Fruit fly (Drosophila melanogaster) whole organism, embryonic: Measurements from ENCODE around the gene CG15431.

Source experiments
- B-H1 ChIP-seq: fragments of 200-800 bp; sonication (Bioruptor generic); IDR thresholded peaks from 3 replicates; pipeline ENCODE4 v1.3.6; 2022; ENCODE audit warnings: missing biosample characterization, missing genetic modification characterization
- CG10267 ChIP-seq: fragments of 200-800 bp; sonication (Bioruptor generic); optimal IDR thresholded peaks from 2 replicates; lab custom pipeline; 2018; ENCODE audit warnings: missing biosample characterization, mild to moderate bottlenecking, missing genetic modification characterization, moderate library complexity
- CG10431 ChIP-seq: fragments of 200-800 bp; sonication (Bioruptor generic); optimal IDR thresholded peaks from 3 replicates; lab custom pipeline; 2018; ENCODE audit warnings: missing biosample characterization, mild to moderate bottlenecking, missing genetic modification characterization
- CG10462 ChIP-seq: fragments of 200-800 bp; sonication (Bioruptor generic); optimal IDR thresholded peaks from 2 replicates; lab custom pipeline; 2016; ENCODE audit warnings: missing biosample characterization, missing genetic modification characterization
- CG11695 ChIP-seq: fragments of 200-800 bp; sonication (Bioruptor generic); IDR thresholded peaks from 3 replicates; pipeline ENCODE4 v1.3.6; 2022; ENCODE audit warnings: missing biosample characterization, missing genetic modification characterization
- CG11696 ChIP-seq: fragments of 200-800 bp; sonication (Bioruptor generic); IDR thresholded peaks from 2 replicates; pipeline ENCODE4 v1.3.6; 2022; ENCODE audit warnings: missing biosample characterization, missing genetic modification characterization
- CG12391 ChIP-seq: fragments of 200-800 bp; sonication (Bioruptor generic); optimal IDR thresholded peaks from 3 replicates; lab custom pipeline; 2018; ENCODE audit warnings: missing biosample characterization, mild to moderate bottlenecking, missing genetic modification characterization, moderate library complexity
- CG12769 ChIP-seq: fragments of 200-800 bp; sonication (Bioruptor generic); optimal IDR thresholded peaks from 2 replicates; lab custom pipeline; 2019; ENCODE audit warnings: missing biosample characterization, mild to moderate bottlenecking, missing genetic modification characterization, moderate library complexity
- CG14050 ChIP-seq: fragments of 200-800 bp; sonication (Bioruptor generic); IDR thresholded peaks from 3 replicates; pipeline ENCODE4 v1.3.6; 2022; ENCODE audit warnings: missing biosample characterization, missing genetic modification characterization
- CG15269 ChIP-seq: fragments of 200-800 bp; sonication (Bioruptor generic); optimal IDR thresholded peaks from 2 replicates; lab custom pipeline; 2018; ENCODE audit warnings: missing biosample characterization, mild to moderate bottlenecking, missing genetic modification characterization, moderate library complexity
- CG1603 ChIP-seq: fragments of 200-800 bp; sonication (Bioruptor generic); optimal IDR thresholded peaks from 2 replicates; lab custom pipeline; 2019; ENCODE audit warnings: missing biosample characterization, mild to moderate bottlenecking, missing genetic modification characterization, moderate library complexity
- CG17359 ChIP-seq: fragments of 200-800 bp; sonication (Bioruptor generic); optimal IDR thresholded peaks from 3 replicates; lab custom pipeline; 2018; ENCODE audit warnings: missing biosample characterization, mild to moderate bottlenecking, missing genetic modification characterization, moderate library complexity
- CG32767 ChIP-seq: fragments of 200-800 bp; sonication (Bioruptor generic); IDR thresholded peaks from 2 replicates; pipeline ENCODE4 v1.3.6; 2022; ENCODE audit warnings: missing biosample characterization, missing genetic modification characterization
- CG3407 ChIP-seq: fragments of 200-800 bp; sonication (Bioruptor generic); optimal IDR thresholded peaks from 2 replicates; lab custom pipeline; 2018; ENCODE audit warnings: missing biosample characterization, mild to moderate bottlenecking, missing genetic modification characterization
- CG4730 ChIP-seq: fragments of 200-800 bp; sonication (Bioruptor generic); IDR thresholded peaks from 2 replicates; pipeline ENCODE4 v1.3.6; 2022; ENCODE audit warnings: missing biosample characterization, missing genetic modification characterization
- CG7357 ChIP-seq: fragments of 200-800 bp; sonication (Bioruptor generic); IDR thresholded peaks from 3 replicates; pipeline ENCODE4 v1.3.6; 2022; ENCODE audit warnings: missing biosample characterization, missing genetic modification characterization
- CG8089 ChIP-seq: fragments of 200-800 bp; sonication (Bioruptor generic); optimal IDR thresholded peaks from 3 replicates; lab custom pipeline; 2016; ENCODE audit warnings: missing biosample characterization, missing genetic modification characterization
- CG8944 ChIP-seq: fragments of 200-800 bp; sonication (Bioruptor generic); optimal IDR thresholded peaks from 3 replicates; lab custom pipeline; 2016; ENCODE audit warnings: missing biosample characterization, missing genetic modification characterization
- E2f1 ChIP-seq: fragments of 200-800 bp; sonication (Bioruptor generic); IDR thresholded peaks from 2 replicates; pipeline ENCODE4 v1.3.6; 2022; ENCODE audit warnings: missing biosample characterization, missing genetic modification characterization
- Elba2 ChIP-seq: fragments of 200-800 bp; sonication (Bioruptor generic); optimal IDR thresholded peaks from 3 replicates; lab custom pipeline; 2016; ENCODE audit warnings: missing biosample characterization, missing genetic modification characterization
- GATAe ChIP-seq: fragments of 200-800 bp; sonication (Bioruptor generic); conservative IDR thresholded peaks from 2 replicates; pipeline ENCODE4 v1.3.6; 2022; ENCODE audit warnings: missing biosample characterization, missing genetic modification characterization
- Gsc ChIP-seq: fragments of 200-800 bp; sonication (Bioruptor generic); IDR thresholded peaks from 2 replicates; pipeline ENCODE4 v1.3.6; 2022; ENCODE audit warnings: missing biosample characterization, missing genetic modification characterization
- H2.0 ChIP-seq: fragments of 200-800 bp; sonication (Bioruptor generic); IDR thresholded peaks from 2 replicates; pipeline ENCODE4 v1.3.6; 2022; ENCODE audit warnings: missing biosample characterization, missing genetic modification characterization
- HLHmδ ChIP-seq: fragments of 200-800 bp; sonication (Bioruptor generic); optimal IDR thresholded peaks from 2 replicates; lab custom pipeline; 2018; ENCODE audit warnings: missing biosample characterization, mild to moderate bottlenecking, missing genetic modification characterization, moderate library complexity
- Max ChIP-seq: fragments of 200-800 bp; sonication (Bioruptor generic); optimal IDR thresholded peaks from 2 replicates; lab custom pipeline; 2016; ENCODE audit warnings: missing biosample characterization, mild to moderate bottlenecking, missing genetic modification characterization
- Nf-YB ChIP-seq: fragments of 200-800 bp; sonication (Bioruptor generic); optimal IDR thresholded peaks from 3 replicates; lab custom pipeline; 2019; ENCODE audit warnings: missing biosample characterization, mild to moderate bottlenecking, missing genetic modification characterization, moderate library complexity
- NfI ChIP-seq: fragments of 200-800 bp; sonication (Bioruptor generic); optimal IDR thresholded peaks from 3 replicates; lab custom pipeline; 2018; ENCODE audit warnings: missing biosample characterization, mild to moderate bottlenecking, missing genetic modification characterization, moderate library complexity
- Opbp ChIP-seq: fragments of 200-800 bp; sonication (Bioruptor generic); IDR thresholded peaks from 3 replicates; pipeline ENCODE4 v1.3.6; 2022; ENCODE audit warnings: missing biosample characterization, missing genetic modification characterization; ENCODE audit not compliant: partially characterized antibody
- Sry-δ ChIP-seq: fragments of 200-800 bp; sonication (Bioruptor generic); optimal IDR thresholded peaks from 2 replicates; lab custom pipeline; 2016; ENCODE audit warnings: missing biosample characterization, missing genetic modification characterization
- ac ChIP-seq: fragments of 200-800 bp; sonication (Bioruptor generic); optimal IDR thresholded peaks from 3 replicates; lab custom pipeline; 2017; ENCODE audit warnings: missing biosample characterization, mild to moderate bottlenecking, missing genetic modification characterization
- aop ChIP-seq: fragments of 200-800 bp; sonication (Bioruptor generic); IDR thresholded peaks from 2 replicates; pipeline ENCODE4 v1.3.6; 2022; ENCODE audit warnings: missing biosample characterization, missing genetic modification characterization
- btn ChIP-seq: fragments of 200-800 bp; sonication (Bioruptor generic); optimal IDR thresholded peaks from 2 replicates; lab custom pipeline; 2016; ENCODE audit warnings: missing biosample characterization, missing genetic modification characterization
- chinmo ChIP-seq: fragments of 200-800 bp; sonication (Bioruptor generic); IDR thresholded peaks from 4 replicates; pipeline ENCODE4 v1.3.6; 2022; ENCODE audit warnings: missing biosample characterization, missing genetic modification characterization; ENCODE audit not compliant: partially characterized antibody
- fd96Cb ChIP-seq: fragments of 200-800 bp; sonication (Bioruptor generic); optimal IDR thresholded peaks from 2 replicates; lab custom pipeline; 2018; ENCODE audit warnings: missing biosample characterization, mild to moderate bottlenecking, missing genetic modification characterization, moderate library complexity
- fu2 ChIP-seq: fragments of 200-800 bp; sonication (Bioruptor generic); optimal IDR thresholded peaks from 2 replicates; lab custom pipeline; 2016; ENCODE audit warnings: missing biosample characterization, missing genetic modification characterization
- gt ChIP-seq: fragments of 200-800 bp; sonication (Bioruptor generic); IDR thresholded peaks from 2 replicates; pipeline ENCODE4 v1.3.6; 2022; ENCODE audit warnings: missing biosample characterization, missing genetic modification characterization
- ind ChIP-seq: fragments of 200-800 bp; sonication (Bioruptor generic); optimal IDR thresholded peaks from 3 replicates; lab custom pipeline; 2016; ENCODE audit warnings: missing biosample characterization, missing genetic modification characterization
- lov ChIP-seq, 2 experiments: fragments of 200-800 bp in 1 of 2; fragments of >200 bp in 1 of 2; sonication (Bioruptor generic) in 1 of 2; IDR thresholded peaks in 1 of 2; optimal IDR thresholded peaks in 1 of 2; 2 replicates in 1 of 2; 3 replicates in 1 of 2; pipeline versions ENCODE4 v1.3.6 to Lab custom; 2017 to 2022; ENCODE audit warnings: missing biosample characterization in 1 of 2, missing genetic modification characterization in 1 of 2
- maf-S ChIP-seq: fragments of 200-800 bp; sonication (Bioruptor generic); optimal IDR thresholded peaks from 2 replicates; lab custom pipeline; 2016; ENCODE audit warnings: missing biosample characterization, missing genetic modification characterization
- p53 ChIP-seq: fragments of 200-800 bp; sonication (Bioruptor generic); optimal IDR thresholded peaks from 2 replicates; lab custom pipeline; 2016; ENCODE audit warnings: missing biosample characterization, missing genetic modification characterization
- pho ChIP-seq: fragments of 200-800 bp; sonication (Bioruptor generic); optimal IDR thresholded peaks from 2 replicates; lab custom pipeline; 2016; ENCODE audit warnings: missing biosample characterization, missing genetic modification characterization
- pita ChIP-seq: fragments of 200-800 bp; sonication (Bioruptor generic); optimal IDR thresholded peaks from 2 replicates; lab custom pipeline; 2017; ENCODE audit warnings: missing biosample characterization, mild to moderate bottlenecking, missing genetic modification characterization
- pum ChIP-seq: fragments of 200-800 bp; sonication (Bioruptor generic); optimal IDR thresholded peaks from 2 replicates; lab custom pipeline; 2016; ENCODE audit warnings: missing biosample characterization, missing genetic modification characterization
- ro ChIP-seq: fragments of 200-800 bp; sonication (Bioruptor generic); IDR thresholded peaks from 2 replicates; pipeline ENCODE4 v1.3.6; 2022; ENCODE audit warnings: missing biosample characterization, missing genetic modification characterization
- sna ChIP-seq: fragments of 200-800 bp; sonication (Bioruptor generic); IDR thresholded peaks from 2 replicates; pipeline ENCODE4 v1.3.6; 2022; ENCODE audit warnings: missing biosample characterization, missing genetic modification characterization; ENCODE audit not compliant: partially characterized antibody
- sr ChIP-seq: fragments of 200-800 bp; sonication (Bioruptor generic); IDR thresholded peaks from 3 replicates; pipeline ENCODE4 v1.3.6; 2022; ENCODE audit warnings: missing biosample characterization, missing genetic modification characterization
- ssp ChIP-seq: fragments of 200-800 bp; sonication (Bioruptor generic); IDR thresholded peaks from 2 replicates; pipeline ENCODE4 v1.3.6; 2022; ENCODE audit warnings: missing biosample characterization, missing genetic modification characterization
- trh ChIP-seq: fragments of 200-800 bp; sonication (Bioruptor generic); optimal IDR thresholded peaks from 2 replicates; lab custom pipeline; 2016; ENCODE audit warnings: missing biosample characterization, missing genetic modification characterization
- vfl ChIP-seq: fragments of 200-800 bp; sonication (Bioruptor generic); optimal IDR thresholded peaks from 2 replicates; lab custom pipeline; 2016; ENCODE audit warnings: missing biosample characterization, missing genetic modification characterization
- zen2 ChIP-seq: fragments of 200-800 bp; sonication (Bioruptor generic); IDR thresholded peaks from 3 replicates; pipeline ENCODE4 v1.3.6; 2022; ENCODE audit warnings: missing biosample characterization, missing genetic modification characterization; ENCODE audit not compliant: partially characterized antibody

CG15431 gene

DNA sequence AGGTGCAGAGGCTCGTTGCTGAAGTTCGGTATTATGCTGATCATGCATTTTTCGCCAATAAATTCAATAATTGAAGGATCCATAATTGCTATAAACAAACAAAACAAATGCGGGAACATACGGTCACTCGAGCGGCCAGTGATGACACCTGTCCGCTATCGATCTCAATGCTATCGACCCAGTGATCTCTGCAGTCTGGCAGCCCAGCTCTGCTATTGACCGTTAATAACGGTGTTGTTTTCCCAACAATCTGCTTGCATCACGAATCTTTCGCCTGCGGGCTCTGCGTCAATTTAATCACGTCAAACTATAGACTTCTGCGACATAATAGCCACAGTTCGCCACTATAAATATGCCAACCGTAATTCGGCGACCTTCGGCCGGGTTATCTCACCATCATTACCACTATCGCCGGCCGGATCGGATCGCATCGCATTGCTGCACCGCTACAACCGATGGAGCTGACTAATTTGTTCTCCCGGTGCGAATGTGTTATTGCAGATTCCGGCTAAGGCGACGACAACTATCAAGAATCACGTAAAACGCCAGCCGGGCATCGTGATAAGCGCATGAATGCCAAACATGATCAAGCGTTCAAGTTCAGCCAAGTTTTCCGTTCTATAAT, 54.0 kb downstream of the CG15431 start, which contains the start of gene Psf2 (continued):
- TF ChIP-seq H2.0 (GFP tag; lab: Robert Waterston, UW) (no peak), Elba2 (GFP tag; lab: Kevin White, UChicago) (no peak), gt (GFP tag; lab: Robert Waterston, UW) (no peak), ind (GFP tag; lab: Kevin White, UChicago) (no peak), btn (no peak), CG10431 (no peak), fu2 (GFP tag; lab: Kevin White, UChicago) (no peak), B-H1 (no peak), trh (GFP tag; lab: Kevin White, UChicago) (no peak), pho (no peak), CG11695 (GFP tag; lab: Robert Waterston, UW) (no peak), CG8089 (no peak), ssp (GFP tag; lab: Robert Waterston, UW) (no peak), CG10267 (tag; lab: Kevin White, UChicago) (no peak), fd96Cb (tag; lab: Kevin White, UChicago) (no peak), pita (GFP tag; lab: Kevin White, UChicago) (no peak), ac (GFP tag; lab: Kevin White, UChicago) (no peak), p53 (GFP tag; lab: Kevin White, UChicago) (no peak), Gsc (GFP tag; lab: Robert Waterston, UW) (no peak), CG14050 (GFP tag; lab: Robert Waterston, UW) (no peak), lov (optimal IDR thresholded peaks at IDR 0.05; lab: Kevin White, UChicago) (no peak), lov (GFP tag; IDR thresholded peaks at IDR 0.05; lab: Robert Waterston, UW) (0 out of 3 replicates have a peak, but pooled peaks have one; percentile 24), CG10462 (no peak), CG12391 (tag; lab: Kevin White, UChicago) (no peak), chinmo (GFP tag; lab: Robert Waterston, UW) (peak; percentile 75; the same call in 1 of the 4 replicates), CG15269 (tag; lab: Kevin White, UChicago) (no peak), sr (no peak), CG11696 (GFP tag; lab: Robert Waterston, UW) (no peak), ro (GFP tag; lab: Robert Waterston, UW) (no peak), NfI (GFP tag; lab: Kevin White, UChicago) (no peak), GATAe (no peak), Sry-δ (peak; percentile 90), vfl (GFP tag; lab: Kevin White, UChicago) (no peak), maf-S (no peak), HLHmδ (GFP tag; lab: Kevin White, UChicago) (no peak), CG1603 (tag; lab: Kevin White, UChicago) (peak; percentile 63), Max (GFP tag; lab: Kevin White, UChicago) (no peak), sna (GFP tag; lab: Robert Waterston, UW) (0 out of 2 replicates have a peak, but pooled peaks have one; percentile 25), CG7357 (no peak), Opbp (0 out of 3 replicates have a peak, but pooled peaks have one; percentile 54), zen2 (GFP tag; lab: Robert Waterston, UW) (peak; percentile 9; the same call in 1 of the 3 replicates), CG17359 (tag; lab: Kevin White, UChicago) (no peak), E2f1 (no peak; the same call in 1 of the 2 replicates), aop (GFP tag; lab: Robert Waterston, UW) (no peak), CG8944 (peak; percentile 1), pum (GFP tag; lab: Kevin White, UChicago) (no peak), Nf-YB (GFP tag; lab: Kevin White, UChicago) (no peak), CG4730 (GFP tag; lab: Robert Waterston, UW) (no peak), CG12769 (no peak), CG32767 (GFP tag; lab: Robert Waterston, UW) (no peak), CG3407 (GFP tag; lab: Kevin White, UChicago) (no peak)
